Worm (Caenorhabditis elegans): ENCODE data around the gene dpf-5.

dpf-5 gene

DNA sequence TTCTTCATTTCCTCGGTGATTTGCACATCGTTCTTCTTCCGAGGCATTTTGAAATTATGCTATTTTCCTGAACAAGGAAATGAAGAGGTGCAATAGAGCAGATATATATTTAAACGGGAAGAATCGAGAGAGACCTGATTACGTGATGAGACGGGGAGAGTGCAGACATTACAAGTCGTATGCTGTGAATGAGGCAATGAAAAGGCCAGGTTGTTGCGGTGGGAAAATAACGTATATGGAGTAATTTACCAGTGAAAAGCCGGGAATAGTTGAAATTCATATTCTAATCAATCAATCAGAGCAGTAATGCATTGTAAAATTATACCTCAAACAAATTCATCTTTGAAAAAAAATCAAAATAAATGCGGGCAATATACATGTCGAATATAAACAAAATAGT is 47.7 kb downstream of the dpf-5 start, which contains the start of gene Y17G9B.8 (continued):
- TF ChIP-seq F37B4.10 (GFP tag; IDR thresholded peaks at IDR 0.05), result no peak
- TF ChIP-seq cebp-2 (GFP tag; IDR thresholded peaks at IDR 0.05), result no peak
- peak; percentile 23 for TF ChIP-seq lsl-1 (GFP tag; optimal IDR thresholded peaks at IDR 0.05)
- TF ChIP-seq ceh-79 (tag; optimal IDR thresholded peaks at IDR 0.05), result no peak
- TF ChIP-seq F55B11.4 (tag; optimal IDR thresholded peaks at IDR 0.05; ENCODE audit: borderline replicate concordance, insufficient read depth), result no peak

DNA sequence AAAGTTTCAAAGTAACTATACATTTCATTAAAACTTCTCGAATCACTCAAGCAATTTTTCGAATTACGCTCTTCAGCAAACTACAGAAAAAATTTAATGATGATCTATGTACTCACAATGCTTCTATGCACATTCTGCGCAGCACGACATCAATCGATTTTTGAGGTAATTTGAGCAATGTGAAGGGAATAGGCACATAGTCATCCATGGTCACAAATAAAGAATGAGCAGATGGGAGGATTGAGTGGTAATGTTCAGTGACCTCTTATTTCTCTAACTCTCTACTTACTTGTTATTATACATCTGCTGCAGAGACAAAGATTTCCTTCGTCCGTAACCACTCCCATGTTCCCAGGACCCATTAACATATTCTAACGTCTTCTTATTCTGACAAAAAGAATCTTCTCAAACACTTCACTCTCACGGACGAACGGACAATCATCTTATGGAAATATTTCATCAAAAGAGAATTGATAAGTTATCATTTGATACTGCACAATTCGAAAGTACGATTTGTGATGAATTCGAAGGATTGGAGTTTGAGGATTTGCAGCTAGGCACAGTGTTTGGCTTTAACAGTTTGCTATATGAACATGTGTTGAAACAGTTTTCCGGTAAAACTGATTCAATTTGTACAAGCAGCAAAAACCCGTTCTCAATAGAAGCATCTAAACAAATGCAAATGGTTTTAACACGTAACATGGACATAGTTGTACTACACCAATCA is 50.3 kb downstream of the dpf-5 start, which contains the start of the genes fbxb-77 and Y17G9B.11:
fbxb-77 (minus strand) TSS at position 229 of the 727 bp plus-strand sequence.
Y17G9B.11 (plus strand) TSS at position 677 of the 727 bp plus-strand sequence.
- TF ChIP-seq ztf-6 (GFP tag; IDR thresholded peaks at IDR 0.05), result no peak
- TF ChIP-seq F57A8.1 (GFP tag; optimal IDR thresholded peaks at IDR 0.05), result no peak
- TF ChIP-seq akir-1 (GFP tag; optimal IDR thresholded peaks at IDR 0.05), result no peak
- TF ChIP-seq F10E7.11 (tag; optimal IDR thresholded peaks at IDR 0.05), result no peak
- TF ChIP-seq lin-26 (GFP tag; IDR thresholded peaks at IDR 0.05), result no peak
- no peak for TF ChIP-seq ZK185.1 (tag; optimal IDR thresholded peaks at IDR 0.05; ENCODE audit: poor library complexity, severe bottlenecking)
- TF ChIP-seq tbx-9 (tag; optimal IDR thresholded peaks at IDR 0.05; ENCODE audit: borderline replicate concordance), result no peak
- TF ChIP-seq C17E4.6 (GFP tag; IDR thresholded peaks at IDR 0.05), result no peak
- no peak for TF ChIP-seq Y53F4B.3 (GFP tag; IDR thresholded peaks at IDR 0.05)
- no peak for TF ChIP-seq nhr-80 (tag; optimal IDR thresholded peaks at IDR 0.05)
- no peak for TF ChIP-seq mcd-1 (GFP tag; IDR thresholded peaks at IDR 0.05)

All from whole organism, young adult.